Worm (Caenorhabditis elegans) whole organism, L4 larva: Measurements from ENCODE around the gene Y37D8A.2.

ENCODE experiments used
- F44E2.7 ChIP-seq: fragments of 200-800 bp; sonication (Bioruptor generic); IDR thresholded peaks from 2 replicates; pipeline ENCODE4 v2.1.2; 2022; ENCODE audit warnings: missing genetic modification characterization, missing compliant biosample characterization
- R02D3.7 ChIP-seq: fragments of 150-350 bp; sonication (generic microtip); optimal IDR thresholded peaks from 3 replicates; lab custom pipeline; 2014; ENCODE audit warnings: missing biosample characterization, missing genetic modification characterization
- Y48G9A.11 ChIP-seq: fragments of 200-800 bp; sonication (Bioruptor generic); IDR thresholded peaks from 2 replicates; pipeline ENCODE4 v1.3.6; 2022; ENCODE audit warnings: missing genetic modification reagents, missing genetic modification characterization, missing compliant biosample characterization
- aly-2 ChIP-seq: sonication (generic microtip); optimal IDR thresholded peaks from 2 replicates; lab custom pipeline; 2018; ENCODE audit warnings: missing biosample characterization, missing genetic modification characterization
- ama-1 ChIP-seq: fragments of 150-350 bp; optimal IDR thresholded peaks from 2 replicates; lab custom pipeline; 2014; ENCODE audit warnings: inconsistent platforms, mixed read lengths
- ceh-32 ChIP-seq: sonication (generic microtip); optimal IDR thresholded peaks from 2 replicates; lab custom pipeline; 2016; ENCODE audit warnings: mild to moderate bottlenecking, missing genetic modification characterization, missing compliant biosample characterization; ENCODE audit not compliant: poor library complexity
- ctbp-1 ChIP-seq: fragments of 200-800 bp; sonication (Bioruptor generic); IDR thresholded peaks from 2 replicates; pipeline ENCODE4 v1.3.6; 2022; ENCODE audit warnings: missing genetic modification reagents, missing genetic modification characterization, missing compliant biosample characterization
- dmd-6 ChIP-seq: fragments of 200-800 bp; sonication (Bioruptor generic); IDR thresholded peaks from 2 replicates; pipeline ENCODE4 v1.3.6; 2022; ENCODE audit warnings: missing genetic modification reagents, missing genetic modification characterization, missing compliant biosample characterization
- dpl-1 ChIP-seq: fragments of 150-350 bp; optimal IDR thresholded peaks from 2 replicates; lab custom pipeline; 2014; ENCODE audit warnings: missing biosample characterization, missing genetic modification reagents, missing genetic modification characterization
- fkh-10 ChIP-seq: fragments of 150-350 bp; optimal IDR thresholded peaks from 2 replicates; lab custom pipeline; 2014; ENCODE audit warnings: missing biosample characterization, missing genetic modification reagents, missing genetic modification characterization
- hlh-11 ChIP-seq: fragments of 200-800 bp; sonication (Bioruptor generic); optimal IDR thresholded peaks from 2 replicates; lab custom pipeline; 2018; ENCODE audit warnings: mild to moderate bottlenecking, missing genetic modification characterization, missing compliant biosample characterization
- hlh-30 ChIP-seq: sonication (generic microtip); optimal IDR thresholded peaks from 2 replicates; lab custom pipeline; 2017; ENCODE audit warnings: antibody characterized with exemption, mild to moderate bottlenecking, missing genetic modification characterization, missing compliant biosample characterization; ENCODE audit not compliant: insufficient read depth
- hmg-1.1 ChIP-seq: fragments of 200-800 bp; sonication (Bioruptor generic); IDR thresholded peaks from 2 replicates; pipeline ENCODE4 v1.3.6; 2022; ENCODE audit warnings: missing genetic modification reagents, missing genetic modification characterization, missing compliant biosample characterization
- lin-1 ChIP-seq: fragments of 200-800 bp; sonication (Bioruptor generic); IDR thresholded peaks from 2 replicates; pipeline ENCODE4 v1.3.6; 2022; ENCODE audit warnings: missing genetic modification reagents, missing genetic modification characterization, missing compliant biosample characterization
- lin-13 ChIP-seq: fragments of 150-350 bp; optimal IDR thresholded peaks from 2 replicates; lab custom pipeline; 2014; ENCODE audit warnings: missing biosample characterization, missing genetic modification reagents, missing genetic modification characterization
- lin-38 ChIP-seq: fragments of 200-800 bp; sonication (Bioruptor generic); IDR thresholded peaks from 2 replicates; pipeline ENCODE4 v1.3.6; 2022; ENCODE audit warnings: missing genetic modification reagents, missing genetic modification characterization, missing compliant biosample characterization
- lir-3 ChIP-seq: sonication (generic microtip); optimal IDR thresholded peaks from 2 replicates; lab custom pipeline; 2016; ENCODE audit warnings: mild to moderate bottlenecking, missing genetic modification characterization, missing compliant biosample characterization
- mep-1 ChIP-seq: fragments of 150-350 bp; sonication (generic microtip); optimal IDR thresholded peaks from 3 replicates; lab custom pipeline; 2014; ENCODE audit warnings: missing biosample characterization, missing genetic modification characterization
- mxl-3 ChIP-seq: fragments of 200-800 bp; sonication (Bioruptor generic); optimal IDR thresholded peaks from 2 replicates; lab custom pipeline; 2018; ENCODE audit warnings: mild to moderate bottlenecking, missing genetic modification characterization, missing compliant biosample characterization
- nhr-10 ChIP-seq: fragments of 150-350 bp; optimal IDR thresholded peaks from 2 replicates; lab custom pipeline; 2014; ENCODE audit warnings: missing biosample characterization, missing genetic modification characterization
- nhr-11 ChIP-seq: fragments of 150-350 bp; optimal IDR thresholded peaks from 2 replicates; lab custom pipeline; 2014; ENCODE audit warnings: missing biosample characterization, missing genetic modification characterization
- nhr-237 ChIP-seq: sonication (generic microtip); optimal IDR thresholded peaks from 2 replicates; lab custom pipeline; 2017; ENCODE audit warnings: missing biosample characterization, missing genetic modification characterization
- nhr-25 ChIP-seq: sonication (generic microtip); optimal IDR thresholded peaks from 2 replicates; lab custom pipeline; 2017; ENCODE audit warnings: missing genetic modification characterization, mild to moderate bottlenecking, missing compliant biosample characterization, antibody characterized with exemption, moderate library complexity, borderline replicate concordance; ENCODE audit not compliant: insufficient read depth
- nhr-28 ChIP-seq: fragments of 150-350 bp; optimal IDR thresholded peaks from 2 replicates; lab custom pipeline; 2014; ENCODE audit warnings: missing biosample characterization, missing genetic modification characterization
- nhr-42 ChIP-seq: fragments of 200-800 bp; sonication (Bioruptor generic); IDR thresholded peaks from 2 replicates; pipeline ENCODE4 v1.3.6; 2022; ENCODE audit warnings: missing genetic modification characterization, missing compliant biosample characterization
- nhr-48 ChIP-seq: sonication (generic microtip); optimal IDR thresholded peaks from 2 replicates; lab custom pipeline; 2016; ENCODE audit warnings: mild to moderate bottlenecking, missing genetic modification characterization, missing compliant biosample characterization
- php-3 ChIP-seq: fragments of 200-800 bp; sonication (Bioruptor generic); IDR thresholded peaks from 2 replicates; pipeline ENCODE4 v1.3.6; 2022; ENCODE audit warnings: missing genetic modification reagents, missing genetic modification characterization, missing compliant biosample characterization
- saeg-2 ChIP-seq: fragments of 200-800 bp; sonication (Bioruptor generic); IDR thresholded peaks from 2 replicates; pipeline ENCODE4 v1.3.6; 2022; ENCODE audit warnings: missing genetic modification reagents, missing genetic modification characterization, missing compliant biosample characterization
- sdz-12 ChIP-seq: fragments of 200-800 bp; sonication (Bioruptor generic); optimal IDR thresholded peaks from 2 replicates; lab custom pipeline; 2018; ENCODE audit warnings: mild to moderate bottlenecking, missing genetic modification characterization, missing compliant biosample characterization
- skn-1 ChIP-seq: fragments of 150-350 bp; optimal IDR thresholded peaks from 2 replicates; lab custom pipeline; 2014; ENCODE audit warnings: missing biosample characterization, missing genetic modification characterization
- spr-1 ChIP-seq: sonication (generic microtip); optimal IDR thresholded peaks from 2 replicates; lab custom pipeline; 2016; ENCODE audit warnings: mild to moderate bottlenecking, missing genetic modification characterization, missing compliant biosample characterization
- unc-62 ChIP-seq, 3 experiments: fragments of 150-350 bp in 1 of 3; sonication (generic microtip); optimal IDR thresholded peaks in 2 of 3; peaks in 1 of 3; 1 replicate in 1 of 3; 2 replicates in 2 of 3; lab custom pipeline; 2014 to 2017; ENCODE audit warnings: missing biosample characterization in 3 of 3, missing genetic modification characterization in 3 of 3, missing genetic modification reagents in 3 of 3, missing genotype in 1 of 3
- vab-7 ChIP-seq: fragments of 200-800 bp; sonication (Bioruptor generic); IDR thresholded peaks from 2 replicates; pipeline ENCODE4 v1.3.6; 2022; ENCODE audit warnings: missing genetic modification reagents, missing genetic modification characterization, missing compliant biosample characterization
- zag-1 ChIP-seq: fragments of 150-350 bp; optimal IDR thresholded peaks from 2 replicates; lab custom pipeline; 2014; ENCODE audit warnings: missing biosample characterization, missing genetic modification characterization
- zfp-2 ChIP-seq: sonication (generic microtip); optimal IDR thresholded peaks from 2 replicates; lab custom pipeline; 2016; ENCODE audit warnings: mild to moderate bottlenecking, missing genetic modification characterization, missing compliant biosample characterization
- ztf-11 ChIP-seq: fragments of 150-350 bp; optimal IDR thresholded peaks from 2 replicates; lab custom pipeline; 2014; ENCODE audit warnings: missing biosample characterization, missing genetic modification characterization

Y37D8A.2 gene

ce11 chrIII:12849691-12850090 is 29.7 kb downstream of the Y37D8A.2 start (continued):
- TF ChIP-seq Y48G9A.11 (no peak), nhr-237 (tag; lab: Kevin White, UChicago) (no peak), ztf-11 (tag; lab: Kevin White, UChicago) (no peak), mxl-3 (GFP tag; lab: Kevin White, UChicago) (peak; percentile 28), nhr-25 (no peak), unc-62 (GFP tag; optimal IDR thresholded peaks at IDR 0.05 in 1 of 2; lab: Kevin White, UChicago) (no peak), unc-62 (tag; optimal IDR thresholded peaks at IDR 0.05; lab: Kevin White, UChicago) (no peak), nhr-10 (tag; lab: Kevin White, UChicago) (no peak), saeg-2 (GFP tag; lab: Robert Waterston, UW) (no peak), sdz-12 (GFP tag; lab: Kevin White, UChicago) (no peak), php-3 (GFP tag; lab: Robert Waterston, UW) (peak; percentile 24; the same call in 1 of the 2 replicates)

- peak; percentile 34 for TF ChIP-seq nhr-28 (tag; lab: Kevin White, UChicago)
- no peak for TF ChIP-seq mep-1 (tag; lab: Kevin White, UChicago)
- TF ChIP-seq, all 104 proteins: peak for 1
These were observed 31.0 kb downstream of the Y37D8A.2 start for ce11 chrIII:12851034-12851433.

- no peak for TF ChIP-seq zag-1 (tag; lab: Kevin White, UChicago)
- TF ChIP-seq hmg-1.1, result no peak
These were observed 35.4 kb downstream of the Y37D8A.2 start, which contains the start of gene Y37D8A.5 for ce11 chrIII:12855394-12855793. TSS of gene Y37D8A.5 (minus strand) at chrIII:12855494.

- TF ChIP-seq F44E2.7 (GFP tag; lab: Robert Waterston, UW) (no peak), R02D3.7 (tag; lab: Kevin White, UChicago) (no peak), ctbp-1 (GFP tag; lab: Robert Waterston, UW) (no peak), nhr-42 (GFP tag; lab: Robert Waterston, UW) (no peak), ztf-11 (tag; lab: Kevin White, UChicago) (no peak), aly-2 (tag; lab: Kevin White, UChicago) (no peak), ama-1 (lab: Kevin White, UChicago) (no peak), skn-1 (tag; lab: Kevin White, UChicago) (no peak), lin-1 (GFP tag; lab: Robert Waterston, UW) (no peak), spr-1 (tag; lab: Kevin White, UChicago) (no peak), sdz-12 (GFP tag; lab: Kevin White, UChicago) (no peak), nhr-48 (tag; lab: Kevin White, UChicago) (no peak), zfp-2 (tag; lab: Kevin White, UChicago) (no peak), lir-3 (tag; lab: Kevin White, UChicago) (no peak), Y48G9A.11 (no peak), dmd-6 (GFP tag; lab: Robert Waterston, UW) (no peak), nhr-11 (no peak), nhr-10 (tag; lab: Kevin White, UChicago) (no peak), lin-38 (GFP tag; lab: Robert Waterston, UW) (no peak), dpl-1 (GFP tag; lab: Kevin White, UChicago) (no peak)
- TF ChIP-seq, all 104 proteins: peak for 0
These were observed 36.6 kb downstream of the Y37D8A.2 start, which contains the start of gene Y37D8A.26 for ce11 chrIII:12856628-12857027. TSS of gene Y37D8A.26 (minus strand) at chrIII:12856728.

ce11 chrIII:12860119-12860518 is 40.1 kb downstream of the Y37D8A.2 start:
- TF ChIP-seq vab-7 (GFP tag; lab: Robert Waterston, UW) (no peak), mxl-3 (GFP tag; lab: Kevin White, UChicago) (peak; percentile 68), lin-13 (GFP tag; lab: Kevin White, UChicago) (no peak), hlh-11 (tag; lab: Kevin White, UChicago) (peak; percentile 13), fkh-10 (GFP tag; lab: Kevin White, UChicago) (no peak), sdz-12 (GFP tag; lab: Kevin White, UChicago) (no peak), nhr-28 (tag; lab: Kevin White, UChicago) (peak; percentile 39), ceh-32 (no peak), hlh-30 (tag; lab: Kevin White, UChicago) (peak; percentile 8)
- TF ChIP-seq, all 104 proteins: peak for 4
